Worm (Caenorhabditis elegans): ENCODE data around the gene Y53F4B.26.

Y53F4B.26 gene

ce11 chrII:15130512-15130911 lies 10.3 kb downstream of the Y53F4B.26 start, which contains the start of gene Y53F4B.62:
Gene Y53F4B.62 (minus strand): TSS chrII:15130612.
- TF ChIP-seq che-1 (tag; optimal IDR thresholded peaks at IDR 0.05) (no peak), ttx-3 (tag; optimal IDR thresholded peaks at IDR 0.05) (no peak), nhr-232 (tag; optimal IDR thresholded peaks at IDR 0.05) (no peak), hlh-30 (tag; optimal IDR thresholded peaks at IDR 0.05; ENCODE audit: insufficient read depth) (no peak), sdc-2 (tag; optimal IDR thresholded peaks at IDR 0.05) (no peak), elt-2 (tag; optimal IDR thresholded peaks at IDR 0.05) (no peak), hlh-6 (tag; optimal IDR thresholded peaks at IDR 0.05) (no peak), lin-11 (tag; optimal IDR thresholded peaks at IDR 0.05) (no peak), sox-2 (GFP tag; IDR thresholded peaks at IDR 0.05) (no peak), ceh-48 (tag; optimal IDR thresholded peaks at IDR 0.05) (no peak), zip-5 (tag; optimal IDR thresholded peaks at IDR 0.05) (no peak), elt-4 (tag; optimal IDR thresholded peaks at IDR 0.05) (no peak), mec-3 (tag; optimal IDR thresholded peaks at IDR 0.05; ENCODE audit: borderline replicate concordance) (no peak), ceh-2 (tag; optimal IDR thresholded peaks at IDR 0.05) (no peak), pros-1 (tag; optimal IDR thresholded peaks at IDR 0.05) (no peak), F13H6.1 (tag; optimal IDR thresholded peaks at IDR 0.05) (no peak)

- TF ChIP-seq lim-6 (tag; optimal IDR thresholded peaks at IDR 0.05) = no peak
Observed at ce11 chrII:15124193-15124592, 16.6 kb downstream of the Y53F4B.26 start, which contains the start of gene Y53F4B.23. Gene Y53F4B.23 (plus strand): TSS chrII:15124504.

DNA sequence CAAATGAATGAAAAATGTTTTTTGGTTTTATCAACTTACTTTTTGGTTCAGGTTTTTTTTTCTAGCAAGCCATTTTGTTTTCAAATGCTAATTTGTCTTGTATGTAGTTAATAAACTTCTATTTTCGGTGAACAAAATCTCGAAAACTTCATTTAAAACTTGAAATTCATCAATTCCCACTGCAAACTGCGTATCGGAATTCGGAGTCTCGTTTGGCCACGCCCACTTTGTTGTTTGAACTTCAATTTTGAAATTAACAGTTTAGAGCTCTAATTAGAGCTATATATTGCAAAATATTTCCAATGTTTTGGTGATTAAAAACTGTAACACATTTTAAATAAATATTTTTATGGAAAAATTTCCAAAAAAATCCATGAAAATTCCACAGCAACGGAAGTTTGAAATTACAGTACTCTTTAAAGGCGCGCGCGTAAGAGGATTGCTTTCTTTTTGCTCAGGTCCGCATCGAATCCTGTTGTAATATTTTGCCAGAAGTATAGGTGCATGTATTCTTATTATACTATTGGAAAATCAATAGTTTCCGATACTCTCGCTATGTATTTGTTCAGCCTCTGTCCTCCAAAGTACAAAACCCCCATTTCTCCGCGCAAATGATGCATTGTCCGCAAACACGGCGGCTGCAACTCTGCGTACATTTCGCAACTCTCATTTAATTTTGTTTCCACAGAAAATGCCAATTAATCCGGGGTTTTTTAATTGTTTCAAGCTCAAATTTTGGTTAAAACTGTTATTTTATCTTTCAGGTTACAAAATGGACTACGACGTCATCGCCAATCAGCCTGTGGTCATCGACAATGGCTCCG lies 21.0 kb downstream of the Y53F4B.26 start, which contains the start of gene arp-1:
Gene arp-1 (plus strand): TSS at position 765 of the 824 bp plus-strand sequence.
- no peak for TF ChIP-seq hlh-8 (tag; optimal IDR thresholded peaks at IDR 0.05)
- TF ChIP-seq ceh-48 (tag; optimal IDR thresholded peaks at IDR 0.05) = peak; percentile 8
- TF ChIP-seq C08G9.2 (tag; optimal IDR thresholded peaks at IDR 0.05) = no peak
- TF ChIP-seq ttx-3 (tag; optimal IDR thresholded peaks at IDR 0.05) = no peak
- no peak for TF ChIP-seq ceh-19 (GFP tag; optimal IDR thresholded peaks at IDR 0.05)
- TF ChIP-seq che-1 (tag; optimal IDR thresholded peaks at IDR 0.05) = no peak
- TF ChIP-seq ceh-9 (tag; optimal IDR thresholded peaks at IDR 0.05) = no peak
- TF ChIP-seq nfya-1 (tag; optimal IDR thresholded peaks at IDR 0.05) = peak; percentile 39
- peak; percentile 10 for TF ChIP-seq ceh-14 (tag; optimal IDR thresholded peaks at IDR 0.05)
- no peak for TF ChIP-seq ref-2 (tag; optimal IDR thresholded peaks at IDR 0.05)
- TF ChIP-seq rnt-1 (tag; optimal IDR thresholded peaks at IDR 0.05) = no peak
- no peak for TF ChIP-seq lin-11 (tag; optimal IDR thresholded peaks at IDR 0.05)
- no peak for TF ChIP-seq K09A11.1 (tag; optimal IDR thresholded peaks at IDR 0.05; ENCODE audit: insufficient read depth)
- no peak for TF ChIP-seq hlh-13 (GFP tag; optimal IDR thresholded peaks at IDR 0.05)
- TF ChIP-seq madf-2 (tag; optimal IDR thresholded peaks at IDR 0.05) = no peak
- no peak for TF ChIP-seq nhr-11 (tag; optimal IDR thresholded peaks at IDR 0.05)
- peak; percentile 20 for TF ChIP-seq elt-2 (tag; optimal IDR thresholded peaks at IDR 0.05)
- TF ChIP-seq fax-1 (tag; optimal IDR thresholded peaks at IDR 0.05) = no peak
- no peak for TF ChIP-seq ets-4 (tag; optimal IDR thresholded peaks at IDR 0.05)
- TF ChIP-seq pqm-1 (tag; optimal IDR thresholded peaks at IDR 0.05) = no peak
- TF ChIP-seq pat-9 (tag; optimal IDR thresholded peaks at IDR 0.05) = no peak
- no peak for TF ChIP-seq ahr-1 (tag; optimal IDR thresholded peaks at IDR 0.05)
- no peak for TF ChIP-seq syd-9 (tag; optimal IDR thresholded peaks at IDR 0.05)
- no peak for TF ChIP-seq pha-4 (tag; optimal IDR thresholded peaks at IDR 0.05)
- TF ChIP-seq npax-4 (tag; optimal IDR thresholded peaks at IDR 0.05) = no peak
- TF ChIP-seq lim-6 (tag; optimal IDR thresholded peaks at IDR 0.05) = no peak
- no peak for TF ChIP-seq eyg-1 (tag; optimal IDR thresholded peaks at IDR 0.05)
- TF ChIP-seq mec-3 (tag; optimal IDR thresholded peaks at IDR 0.05; ENCODE audit: borderline replicate concordance) = no peak
- no peak for TF ChIP-seq pros-1 (tag; optimal IDR thresholded peaks at IDR 0.05)
- TF ChIP-seq sdc-2 (tag; optimal IDR thresholded peaks at IDR 0.05) = no peak
- no peak for TF ChIP-seq hlh-15 (tag; optimal IDR thresholded peaks at IDR 0.05)
- no peak for TF ChIP-seq unc-55 (GFP tag; optimal IDR thresholded peaks at IDR 0.05)
- TF ChIP-seq zip-5 (tag; optimal IDR thresholded peaks at IDR 0.05) = peak; percentile 10
- no peak for TF ChIP-seq tbx-7 (tag; optimal IDR thresholded peaks at IDR 0.05)
- no peak for TF ChIP-seq ceh-45 (GFP tag; IDR thresholded peaks at IDR 0.05)
- TF ChIP-seq odd-2 (tag; optimal IDR thresholded peaks at IDR 0.05) = no peak
- no peak for TF ChIP-seq sox-2 (GFP tag; IDR thresholded peaks at IDR 0.05)
- no peak for TF ChIP-seq dve-1 (tag; optimal IDR thresholded peaks at IDR 0.05)
- TF ChIP-seq T23F11.4 (GFP tag; optimal IDR thresholded peaks at IDR 0.05) = no peak
- peak; percentile 45 for TF ChIP-seq ceh-31 (tag; optimal IDR thresholded peaks at IDR 0.05)

Measured in whole organism, late embryonic.